Worm (Caenorhabditis elegans) whole organism, midembryonic: ENCODE data around the gene Y116A8C.38.

ENCODE experiments used
- T22C8.4 ChIP-seq: fragments of 200-800 bp; sonication (Bioruptor generic); IDR thresholded peaks from 2 replicates; pipeline ENCODE4 v1.3.6; 2022; ENCODE audit warnings: missing genetic modification characterization, missing compliant biosample characterization
- cog-1 ChIP-seq: sonication (generic microtip); optimal IDR thresholded peaks from 2 replicates; lab custom pipeline; 2016; ENCODE audit warnings: missing genetic modification characterization, missing compliant biosample characterization
- flt-1 ChIP-seq: fragments of 200-800 bp; sonication (Bioruptor generic); IDR thresholded peaks from 2 replicates; pipeline ENCODE4 v1.3.6; 2022; ENCODE audit warnings: missing genetic modification characterization, missing compliant biosample characterization
- klf-2 ChIP-seq: fragments of 200-800 bp; sonication (Bioruptor generic); conservative IDR thresholded peaks from 2 replicates; pipeline ENCODE4 v1.3.6; 2022; ENCODE audit warnings: missing genetic modification reagents, missing genetic modification characterization, missing compliant biosample characterization
- med-1 ChIP-seq: sonication (generic microtip); optimal IDR thresholded peaks from 2 replicates; lab custom pipeline; 2017; ENCODE audit warnings: missing genetic modification characterization, mild to moderate bottlenecking, missing compliant biosample characterization, antibody characterized with exemption, missing genetic modification reagents; ENCODE audit not compliant: insufficient read depth
- ref-1 ChIP-seq: fragments of 200-800 bp; sonication (Bioruptor generic); conservative IDR thresholded peaks from 2 replicates; pipeline ENCODE4 v1.3.6; 2022; ENCODE audit warnings: missing genetic modification reagents, missing genetic modification characterization, missing compliant biosample characterization
- tab-1 ChIP-seq: fragments of 200-800 bp; sonication (Bioruptor generic); IDR thresholded peaks from 2 replicates; pipeline ENCODE4 v1.3.6; 2022; ENCODE audit warnings: missing genetic modification characterization, missing compliant biosample characterization
- ztf-23 ChIP-seq: fragments of 200-800 bp; sonication (Bioruptor generic); IDR thresholded peaks from 2 replicates; pipeline ENCODE4 v1.3.6; 2022; ENCODE audit warnings: missing genetic modification reagents, missing genetic modification characterization, missing compliant biosample characterization
- ztf-29 ChIP-seq: fragments of 200-800 bp; sonication (Bioruptor generic); IDR thresholded peaks from 2 replicates; pipeline ENCODE4 v1.3.6; 2022; ENCODE audit warnings: missing genetic modification reagents, missing genetic modification characterization, missing compliant biosample characterization

DNA sequence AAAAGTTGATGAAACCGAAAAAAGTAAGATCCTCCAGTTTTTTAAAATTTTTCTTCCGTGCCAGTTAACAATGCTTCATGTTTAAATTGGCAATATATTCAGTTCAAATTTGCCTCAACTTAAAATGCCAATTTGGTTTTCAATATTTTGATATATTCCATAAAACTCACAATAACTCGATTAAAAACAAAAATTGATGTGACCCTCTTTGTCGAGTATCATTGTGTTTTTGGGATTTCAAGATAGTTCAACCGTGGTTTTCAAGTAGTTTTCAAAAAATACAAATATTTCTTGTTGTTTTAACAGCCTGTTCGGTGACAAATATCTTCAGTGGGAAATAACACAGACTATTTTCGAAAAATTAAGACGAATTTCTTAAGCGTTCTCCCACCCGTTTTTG, 21.7 kb downstream of the Y116A8C.38 start:
- no peak for TF ChIP-seq ztf-23 (GFP tag; lab: Robert Waterston, UW)
- TF ChIP-seq ref-1: no peak
- no peak for TF ChIP-seq flt-1 (GFP tag; lab: Robert Waterston, UW)
- no peak for TF ChIP-seq klf-2 (GFP tag; lab: Robert Waterston, UW)
- TF ChIP-seq ztf-29: no peak
- no peak for TF ChIP-seq med-1 (GFP tag; lab: Kevin White, UChicago)
- TF ChIP-seq tab-1 (GFP tag; lab: Robert Waterston, UW): no peak
- no peak for TF ChIP-seq cog-1 (tag; lab: Kevin White, UChicago)
- no peak for TF ChIP-seq T22C8.4
